Worm (Caenorhabditis elegans) whole organism, L1 larva: ENCODE measurements around the gene fbxl-4.

Source experiments
- C16A3.4 ChIP-seq: fragments of 150-350 bp; optimal IDR thresholded peaks from 2 replicates; lab custom pipeline; 2014; ENCODE audit warnings: missing biosample characterization, missing genetic modification characterization
- alr-1 ChIP-seq: fragments of 200-800 bp; sonication (Bioruptor generic); optimal IDR thresholded peaks from 2 replicates; lab custom pipeline; 2018; ENCODE audit warnings: borderline replicate concordance, mild to moderate bottlenecking, missing genetic modification characterization, missing compliant biosample characterization
- aly-2 ChIP-seq: fragments of 150-350 bp; optimal IDR thresholded peaks from 2 replicates; lab custom pipeline; 2014; ENCODE audit warnings: missing biosample characterization, missing genetic modification characterization
- ceh-63 ChIP-seq: fragments of 200-800 bp; sonication (Bioruptor generic); optimal IDR thresholded peaks from 2 replicates; lab custom pipeline; 2018; ENCODE audit warnings: mild to moderate bottlenecking, missing genetic modification characterization, missing compliant biosample characterization
- ceh-88 ChIP-seq: fragments of 200-800 bp; sonication (Bioruptor generic); IDR thresholded peaks from 2 replicates; pipeline ENCODE4 v1.3.6; 2022; ENCODE audit warnings: missing genetic modification characterization, missing compliant biosample characterization
- ceh-90 ChIP-seq: sonication (generic microtip); optimal IDR thresholded peaks from 2 replicates; lab custom pipeline; 2016; ENCODE audit warnings: missing genetic modification characterization, missing compliant biosample characterization
- dpl-1 ChIP-seq, 3 experiments: fragments of 150-350 bp in 2 of 3; sonication (generic microtip) in 1 of 3; optimal IDR thresholded peaks; 2 replicates each; lab custom pipeline; 2014 to 2017; ENCODE audit warnings: missing biosample characterization in 3 of 3, missing genetic modification characterization in 3 of 3, missing genetic modification reagents in 3 of 3
- egl-13 ChIP-seq: sonication (generic microtip); optimal IDR thresholded peaks from 2 replicates; lab custom pipeline; 2016; ENCODE audit warnings: missing genotype, missing genetic modification reagents, missing genetic modification characterization, missing compliant biosample characterization
- elt-2 ChIP-seq: sonication (generic microtip); optimal IDR thresholded peaks from 2 replicates; lab custom pipeline; 2016; ENCODE audit warnings: missing genetic modification characterization, mild to moderate bottlenecking, inconsistent platforms, missing compliant biosample characterization, missing genetic modification reagents
- ets-5 ChIP-seq: fragments of 200-800 bp; sonication (Bioruptor generic); IDR thresholded peaks from 2 replicates; pipeline ENCODE4 v1.3.6; 2022; ENCODE audit warnings: missing genetic modification characterization, missing compliant biosample characterization
- fkh-10 ChIP-seq: sonication (generic microtip); optimal IDR thresholded peaks from 2 replicates; lab custom pipeline; 2017; ENCODE audit warnings: missing biosample characterization, missing genetic modification reagents, missing genetic modification characterization
- fkh-4 ChIP-seq: sonication (generic microtip); optimal IDR thresholded peaks from 2 replicates; lab custom pipeline; 2016; ENCODE audit warnings: missing compliant biosample characterization, missing genetic modification characterization, borderline replicate concordance
- hlh-4 ChIP-seq: sonication (generic microtip); optimal IDR thresholded peaks from 2 replicates; lab custom pipeline; 2016; ENCODE audit warnings: mild to moderate bottlenecking, missing genetic modification characterization, missing compliant biosample characterization
- hpl-2 ChIP-seq: fragments of 150-350 bp; optimal IDR thresholded peaks from 2 replicates; lab custom pipeline; 2014; ENCODE audit warnings: missing biosample characterization, missing genetic modification reagents, missing genetic modification characterization
- jun-1 ChIP-seq: fragments of 150-350 bp; optimal IDR thresholded peaks from 2 replicates; lab custom pipeline; 2014; ENCODE audit warnings: missing biosample characterization, missing genetic modification reagents, missing genetic modification characterization
- lin-14 ChIP-seq: fragments of 200-800 bp; sonication (Bioruptor generic); optimal IDR thresholded peaks from 2 replicates; lab custom pipeline; 2018; ENCODE audit warnings: mild to moderate bottlenecking, missing genetic modification characterization, moderate library complexity, missing compliant biosample characterization
- lin-35 ChIP-seq, 2 experiments: fragments of 150-350 bp; optimal IDR thresholded peaks; 2 replicates each; lab custom pipeline; 2014; ENCODE audit warnings: missing biosample characterization in 2 of 2, missing genetic modification characterization in 2 of 2, missing genetic modification reagents in 2 of 2
- lsy-2 ChIP-seq, 2 experiments: fragments of 150-350 bp; optimal IDR thresholded peaks; 2 replicates each; lab custom pipeline; 2014; ENCODE audit warnings: missing biosample characterization in 2 of 2, missing genetic modification characterization in 2 of 2
- mdl-1 ChIP-seq, 2 experiments: fragments of 150-350 bp; optimal IDR thresholded peaks; 2 replicates each; lab custom pipeline; 2014 to 2017; ENCODE audit warnings: missing biosample characterization in 2 of 2, missing genetic modification characterization in 2 of 2, inconsistent platforms in 1 of 2
- mep-1 ChIP-seq: fragments of 150-350 bp; optimal IDR thresholded peaks from 2 replicates; lab custom pipeline; 2014; ENCODE audit warnings: missing biosample characterization, missing genetic modification characterization
- nhr-19 ChIP-seq: fragments of 200-800 bp; sonication (Bioruptor generic); conservative IDR thresholded peaks from 2 replicates; pipeline ENCODE4 v1.3.6; 2022; ENCODE audit warnings: missing genetic modification characterization, missing compliant biosample characterization
- nhr-20 ChIP-seq: sonication (generic microtip); optimal IDR thresholded peaks from 2 replicates; lab custom pipeline; 2016; ENCODE audit warnings: mild to moderate bottlenecking, missing genetic modification characterization, missing compliant biosample characterization
- nhr-237 ChIP-seq: fragments of 150-350 bp; optimal IDR thresholded peaks from 2 replicates; lab custom pipeline; 2014; ENCODE audit warnings: missing biosample characterization, missing genetic modification characterization
- nhr-28 ChIP-seq: fragments of 150-350 bp; optimal IDR thresholded peaks from 2 replicates; lab custom pipeline; 2014; ENCODE audit warnings: missing biosample characterization, missing genetic modification characterization
- nhr-71 ChIP-seq: sonication (generic microtip); optimal IDR thresholded peaks from 2 replicates; lab custom pipeline; 2016; ENCODE audit warnings: mild to moderate bottlenecking, missing genetic modification characterization, moderate library complexity, missing compliant biosample characterization
- nhr-85 ChIP-seq: sonication (generic microtip); peaks from one replicate; lab custom pipeline; 2016; ENCODE audit warnings: missing genetic modification characterization, inconsistent platforms, missing compliant biosample characterization
- nhr-90 ChIP-seq: sonication (generic microtip); optimal IDR thresholded peaks from 2 replicates; lab custom pipeline; 2016; ENCODE audit warnings: mild to moderate bottlenecking, missing genetic modification characterization, missing compliant biosample characterization; ENCODE audit not compliant: poor library complexity
- pag-3 ChIP-seq: sonication (generic microtip); optimal IDR thresholded peaks from 2 replicates; lab custom pipeline; 2017; ENCODE audit warnings: missing genetic modification characterization, mild to moderate bottlenecking, missing compliant biosample characterization, antibody characterized with exemption, borderline replicate concordance; ENCODE audit not compliant: insufficient read depth
- pqm-1 ChIP-seq: sonication (generic microtip); optimal IDR thresholded peaks from 3 replicates; lab custom pipeline; 2017; ENCODE audit warnings: missing biosample characterization, missing genetic modification characterization
- rnt-1 ChIP-seq: sonication (generic microtip); optimal IDR thresholded peaks from 2 replicates; lab custom pipeline; 2016; ENCODE audit warnings: mild to moderate bottlenecking, missing genetic modification characterization, moderate library complexity, missing compliant biosample characterization
- skn-1 ChIP-seq: fragments of 150-350 bp; optimal IDR thresholded peaks from 2 replicates; lab custom pipeline; 2014; ENCODE audit warnings: missing biosample characterization, missing genetic modification characterization
- snu-23 ChIP-seq: sonication (generic microtip); optimal IDR thresholded peaks from 2 replicates; lab custom pipeline; 2016; ENCODE audit warnings: missing genetic modification characterization, missing compliant biosample characterization
- sup-37 ChIP-seq: fragments of 200-800 bp; sonication (Bioruptor generic); optimal IDR thresholded peaks from 2 replicates; lab custom pipeline; 2018; ENCODE audit warnings: mild to moderate bottlenecking, missing genetic modification characterization, missing compliant biosample characterization
- tbx-2 ChIP-seq: sonication (generic microtip); optimal IDR thresholded peaks from 2 replicates; lab custom pipeline; 2016; ENCODE audit warnings: missing genetic modification characterization, missing compliant biosample characterization
- tlp-1 ChIP-seq: fragments of 150-350 bp; optimal IDR thresholded peaks from 2 replicates; lab custom pipeline; 2014; ENCODE audit warnings: missing biosample characterization, missing genetic modification characterization
- unc-30 ChIP-seq: sonication (generic microtip); optimal IDR thresholded peaks from 2 replicates; lab custom pipeline; 2017; ENCODE audit warnings: missing biosample characterization, missing genetic modification characterization
- unc-62 ChIP-seq: fragments of 150-350 bp; optimal IDR thresholded peaks from 2 replicates; lab custom pipeline; 2014; ENCODE audit warnings: missing biosample characterization, missing genetic modification reagents, missing genetic modification characterization
- unc-98 ChIP-seq: fragments of 200-800 bp; sonication (Bioruptor generic); IDR thresholded peaks from 2 replicates; pipeline ENCODE4 v1.3.6; 2022; ENCODE audit warnings: missing genetic modification characterization, missing compliant biosample characterization
- ztf-11 ChIP-seq, 2 experiments: sonication (generic microtip); optimal IDR thresholded peaks; 2 replicates each; lab custom pipeline; 2016 to 2017; ENCODE audit warnings: missing genetic modification characterization in 2 of 2, missing biosample characterization in 1 of 2, missing compliant biosample characterization in 1 of 2
- ztf-4 ChIP-seq: fragments of 150-350 bp; optimal IDR thresholded peaks from 2 replicates; lab custom pipeline; 2014; ENCODE audit warnings: missing biosample characterization, missing genetic modification characterization

Gene fbxl-4

DNA sequence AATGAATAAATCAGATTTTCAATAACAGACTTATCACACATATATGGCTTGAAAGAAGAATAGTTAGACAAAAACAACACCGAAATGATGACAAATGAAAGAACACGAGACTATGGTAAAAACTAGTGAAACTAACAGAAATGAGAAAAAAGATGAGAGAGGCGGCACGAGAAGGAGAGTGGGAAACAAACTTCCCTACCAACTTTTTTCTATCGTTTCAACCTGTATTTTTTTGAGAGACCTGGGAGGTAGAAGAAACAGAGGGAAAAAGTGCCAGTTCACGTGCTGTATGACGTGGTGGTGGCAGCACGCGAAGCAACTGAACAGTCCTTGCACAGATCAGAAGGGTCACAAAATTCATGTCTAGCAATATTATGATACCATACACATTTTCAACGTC is 54.2 kb downstream of the fbxl-4 start (continued):
- TF ChIP-seq nhr-237 (tag; lab: Kevin White, UChicago), result no peak
- TF ChIP-seq alr-1, result no peak
- TF ChIP-seq unc-30, result no peak
- peak; percentile 27 for TF ChIP-seq elt-2 (tag; lab: Kevin White, UChicago)
- TF ChIP-seq unc-98 (GFP tag; lab: Robert Waterston, UW), result no peak
- TF ChIP-seq C16A3.4 (tag; lab: Kevin White, UChicago), result no peak
- TF ChIP-seq unc-62 (GFP tag; lab: Kevin White, UChicago), result no peak
- TF ChIP-seq nhr-28 (tag; lab: Kevin White, UChicago), result no peak
- TF ChIP-seq rnt-1 (tag; lab: Kevin White, UChicago), result no peak
- TF ChIP-seq, all 84 proteins: peak for 21

DNA sequence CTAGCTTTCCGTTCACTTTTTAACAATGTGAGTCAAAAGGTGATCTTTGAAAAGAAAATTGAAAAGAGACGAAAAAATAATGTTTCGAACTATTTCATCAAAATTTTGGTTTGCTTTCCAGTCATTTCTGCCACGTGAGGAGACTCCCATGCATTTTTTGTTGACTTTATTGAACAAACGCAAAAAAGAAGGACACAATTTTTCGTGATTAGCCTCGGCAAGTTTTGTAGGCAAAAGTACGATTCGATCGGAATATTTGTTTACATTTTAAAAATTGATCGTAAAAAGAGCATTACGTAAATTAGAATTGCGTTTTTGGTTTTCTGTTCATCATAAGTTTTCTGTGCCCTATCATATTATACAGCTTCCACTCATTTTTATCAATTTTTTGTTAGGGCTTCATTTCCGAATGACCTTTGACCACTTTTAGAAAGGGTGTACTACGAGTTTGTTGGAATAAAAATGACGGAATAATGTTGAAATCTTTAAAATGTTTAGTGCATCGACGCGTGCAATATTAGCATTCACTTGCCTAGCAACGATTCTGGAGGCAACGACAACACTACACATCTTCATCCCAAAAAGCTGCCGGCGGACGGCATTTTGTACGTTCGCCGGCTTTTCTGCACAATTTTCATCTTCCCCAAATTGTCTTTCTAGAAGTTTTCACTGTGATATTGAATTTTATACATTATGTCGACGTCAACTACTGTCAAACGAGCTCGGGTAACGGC is 56.5 kb downstream of the fbxl-4 start, which contains the start of gene C56E10.3:
Gene C56E10.3 (plus strand): TSS at position 684 of the 734 bp plus-strand sequence.
- TF ChIP-seq sup-37 (GFP tag; lab: Kevin White, UChicago) (no peak), pag-3 (no peak), snu-23 (GFP tag; lab: Kevin White, UChicago) (peak; percentile 12), lin-14 (peak; percentile 39), mep-1 (tag; lab: Kevin White, UChicago) (no peak), tlp-1 (tag; lab: Kevin White, UChicago) (no peak), nhr-20 (tag; lab: Kevin White, UChicago) (peak; percentile 67), fkh-10 (GFP tag; lab: Kevin White, UChicago) (no peak), ets-5 (GFP tag; lab: Robert Waterston, UW) (no peak), mdl-1 (tag; optimal IDR thresholded peaks at IDR 0.05; lab: Kevin White, UChicago) (peak in 1 of 2 experiments; percentile 44), skn-1 (peak; percentile 30), egl-13 (tag; lab: Kevin White, UChicago) (no peak), ceh-63 (GFP tag; lab: Kevin White, UChicago) (no peak), ceh-90 (tag; lab: Kevin White, UChicago) (no peak), ceh-88 (GFP tag; lab: Robert Waterston, UW) (no peak), nhr-19 (0 out of 2 replicates have a peak, but pooled peaks have one; percentile 5), elt-2 (tag; lab: Kevin White, UChicago) (peak; percentile 65), ztf-4 (no peak), hlh-4 (tag; lab: Kevin White, UChicago) (no peak), nhr-90 (peak; percentile 31), dpl-1 (GFP tag; optimal IDR thresholded peaks at IDR 0.05; lab: Kevin White, UChicago) (no peak), jun-1 (tag; lab: Kevin White, UChicago) (no peak), hpl-2 (GFP tag; lab: Kevin White, UChicago) (no peak), nhr-71 (tag; lab: Kevin White, UChicago) (peak; percentile 46), lin-35 (GFP tag; optimal IDR thresholded peaks at IDR 0.05; lab: Kevin White, UChicago) (peak in 1 of 2 experiments; percentile 44), tbx-2 (tag; lab: Kevin White, UChicago) (peak; percentile 32), lsy-2 (tag; optimal IDR thresholded peaks at IDR 0.05; lab: Kevin White, UChicago) (peak in 1 of 2 experiments; percentile 6), aly-2 (tag; lab: Kevin White, UChicago) (no peak), pqm-1 (tag; lab: Kevin White, UChicago) (no peak), nhr-85 (tag; lab: Kevin White, UChicago) (peak; percentile 32), rnt-1 (tag; lab: Kevin White, UChicago) (no peak), unc-98 (GFP tag; lab: Robert Waterston, UW) (no peak), ztf-11 (tag; optimal IDR thresholded peaks at IDR 0.05; lab: Kevin White, UChicago) (no peak), fkh-4 (tag; lab: Kevin White, UChicago) (no peak)
